Worm (Caenorhabditis elegans) whole organism, mixed stage, embryonic: ENCODE data around the gene F58E6.13.

Source experiments
- M03D4.4 ChIP-seq: sonication (generic microtip); optimal IDR thresholded peaks from 2 replicates; lab custom pipeline; 2017; ENCODE audit warnings: mild to moderate bottlenecking, missing genetic modification characterization, missing compliant biosample characterization
- bed-3 ChIP-seq: fragments of 200-800 bp; sonication (Bioruptor generic); optimal IDR thresholded peaks from 3 replicates; lab custom pipeline; 2018; ENCODE audit warnings: mild to moderate bottlenecking, missing genetic modification characterization, moderate library complexity, missing compliant biosample characterization
- blmp-1 ChIP-seq: fragments of 150-350 bp; optimal IDR thresholded peaks from 2 replicates; lab custom pipeline; 2014; ENCODE audit warnings: missing biosample characterization, missing genetic modification characterization
- ceh-39 ChIP-seq: fragments of 150-350 bp; optimal IDR thresholded peaks from 2 replicates; lab custom pipeline; 2014; ENCODE audit warnings: missing biosample characterization, missing genetic modification characterization
- ceh-43 ChIP-seq: fragments of 200-800 bp; sonication (Bioruptor generic); optimal IDR thresholded peaks from 2 replicates; lab custom pipeline; 2018; ENCODE audit warnings: mild to moderate bottlenecking, missing genetic modification characterization, moderate library complexity, missing compliant biosample characterization
- ceh-83 ChIP-seq: fragments of 200-800 bp; sonication (Bioruptor generic); optimal IDR thresholded peaks from 2 replicates; lab custom pipeline; 2018; ENCODE audit warnings: mild to moderate bottlenecking, missing genetic modification characterization, missing compliant biosample characterization
- ces-1 ChIP-seq: fragments of 150-350 bp; optimal IDR thresholded peaks from 2 replicates; lab custom pipeline; 2014; ENCODE audit warnings: missing biosample characterization, missing genetic modification reagents, missing genetic modification characterization
- cnd-1 ChIP-seq: fragments of 200-800 bp; sonication (Bioruptor generic); optimal IDR thresholded peaks from 2 replicates; lab custom pipeline; 2018; ENCODE audit warnings: mild to moderate bottlenecking, missing genetic modification characterization, missing compliant biosample characterization
- drap-1 ChIP-seq: fragments of 200-800 bp; sonication (Bioruptor generic); optimal IDR thresholded peaks from 3 replicates; lab custom pipeline; 2018; ENCODE audit warnings: mild to moderate bottlenecking, missing genetic modification characterization, missing compliant biosample characterization
- elt-1 ChIP-seq: sonication (generic microtip); optimal IDR thresholded peaks from 2 replicates; lab custom pipeline; 2017; ENCODE audit warnings: missing genetic modification characterization, mild to moderate bottlenecking, missing compliant biosample characterization, antibody characterized with exemption, moderate library complexity, borderline replicate concordance; ENCODE audit not compliant: insufficient read depth
- elt-3 ChIP-seq: fragments of 150-350 bp; optimal IDR thresholded peaks from 2 replicates; lab custom pipeline; 2014; ENCODE audit warnings: missing biosample characterization, missing genetic modification characterization
- ham-2 ChIP-seq: fragments of 200-800 bp; sonication (Bioruptor generic); optimal IDR thresholded peaks from 2 replicates; lab custom pipeline; 2018; ENCODE audit warnings: mild to moderate bottlenecking, missing genetic modification characterization, missing compliant biosample characterization
- hlh-1 ChIP-seq: fragments of 150-350 bp; optimal IDR thresholded peaks from 2 replicates; lab custom pipeline; 2014; ENCODE audit warnings: missing biosample characterization, missing genetic modification reagents, missing genetic modification characterization
- lin-13 ChIP-seq: fragments of 150-350 bp; optimal IDR thresholded peaks from 2 replicates; lab custom pipeline; 2014; ENCODE audit warnings: missing biosample characterization, missing genetic modification characterization
- lin-32 ChIP-seq: fragments of 200-800 bp; sonication (Bioruptor generic); optimal IDR thresholded peaks from 2 replicates; lab custom pipeline; 2018; ENCODE audit warnings: mild to moderate bottlenecking, missing genetic modification characterization, missing compliant biosample characterization
- lsy-2 ChIP-seq: fragments of 150-350 bp; optimal IDR thresholded peaks from 2 replicates; lab custom pipeline; 2014; ENCODE audit warnings: missing biosample characterization, missing genetic modification characterization
- mab-5 ChIP-seq: fragments of 150-350 bp; optimal IDR thresholded peaks from 2 replicates; lab custom pipeline; 2014; ENCODE audit warnings: missing biosample characterization, missing genetic modification characterization
- mep-1 ChIP-seq: fragments of 150-350 bp; optimal IDR thresholded peaks from 2 replicates; lab custom pipeline; 2017; ENCODE audit warnings: missing biosample characterization, missing genetic modification reagents, missing genetic modification characterization, inconsistent platforms
- mls-2 ChIP-seq: sonication (generic microtip); optimal IDR thresholded peaks from 2 replicates; lab custom pipeline; 2016; ENCODE audit warnings: mild to moderate bottlenecking, missing genetic modification characterization, moderate library complexity, missing compliant biosample characterization
- nhr-237 ChIP-seq: fragments of 150-350 bp; optimal IDR thresholded peaks from 2 replicates; lab custom pipeline; 2014; ENCODE audit warnings: missing biosample characterization, missing genetic modification characterization
- nhr-76 ChIP-seq: sonication (generic microtip); optimal IDR thresholded peaks from 2 replicates; lab custom pipeline; 2017; ENCODE audit warnings: missing biosample characterization, missing genetic modification characterization
- pha-4 ChIP-seq: fragments of 150-350 bp; optimal IDR thresholded peaks from 2 replicates; lab custom pipeline; 2018; ENCODE audit warnings: missing biosample characterization, missing genetic modification reagents, missing genetic modification characterization
- sem-2 ChIP-seq: fragments of 200-800 bp; sonication (Bioruptor generic); optimal IDR thresholded peaks from 2 replicates; lab custom pipeline; 2018; ENCODE audit warnings: mild to moderate bottlenecking, missing genetic modification characterization, missing compliant biosample characterization
- snpc-4 ChIP-seq: fragments of 150-350 bp; optimal IDR thresholded peaks from 2 replicates; lab custom pipeline; 2014; ENCODE audit warnings: missing biosample characterization, missing genetic modification characterization
- sptf-1 ChIP-seq: sonication (generic microtip); optimal IDR thresholded peaks from 2 replicates; lab custom pipeline; 2017; ENCODE audit warnings: mild to moderate bottlenecking, missing genetic modification characterization, moderate library complexity, missing compliant biosample characterization
- unc-120 ChIP-seq: sonication (generic microtip); optimal IDR thresholded peaks from 2 replicates; lab custom pipeline; 2017; ENCODE audit warnings: missing genetic modification characterization, missing compliant biosample characterization; ENCODE audit not compliant: poor library complexity, severe bottlenecking
- unc-39 ChIP-seq: fragments of 150-350 bp; optimal IDR thresholded peaks from 2 replicates; lab custom pipeline; 2014; ENCODE audit warnings: missing biosample characterization, missing genetic modification characterization
- unc-62 ChIP-seq: fragments of 150-350 bp; optimal IDR thresholded peaks from 2 replicates; lab custom pipeline; 2014; ENCODE audit warnings: missing biosample characterization, missing genetic modification reagents, missing genetic modification characterization
- zip-8 ChIP-seq: fragments of 150-350 bp; optimal IDR thresholded peaks from 2 replicates; lab custom pipeline; 2014; ENCODE audit warnings: missing biosample characterization, missing genetic modification characterization

Gene F58E6.13

ce11 chrV:9750308-9750707 lies 5.3 kb downstream of the F58E6.13 start, which contains the start of gene F58E6.4:
Gene F58E6.4 (minus strand): TSS chrV:9750408.
- TF ChIP-seq ham-2: no peak
- no peak for TF ChIP-seq M03D4.4 (tag; lab: Kevin White, UChicago)
- no peak for TF ChIP-seq unc-62 (GFP tag; lab: Kevin White, UChicago)
- TF ChIP-seq lin-32 (GFP tag; lab: Kevin White, UChicago): no peak
- no peak for TF ChIP-seq lin-13 (tag; lab: Kevin White, UChicago)
- no peak for TF ChIP-seq mab-5 (tag; lab: Kevin White, UChicago)
- TF ChIP-seq zip-8: no peak
- no peak for TF ChIP-seq drap-1 (GFP tag; lab: Kevin White, UChicago)
- TF ChIP-seq elt-3 (tag; lab: Kevin White, UChicago): no peak
- TF ChIP-seq elt-1 (tag; lab: Kevin White, UChicago): no peak
- no peak for TF ChIP-seq nhr-237
- no peak for TF ChIP-seq blmp-1
- TF ChIP-seq bed-3: no peak
- TF ChIP-seq mls-2: no peak
- no peak for TF ChIP-seq unc-39 (tag; lab: Kevin White, UChicago)
- no peak for TF ChIP-seq mep-1 (tag; lab: Kevin White, UChicago)
- TF ChIP-seq nhr-76 (tag; lab: Kevin White, UChicago): no peak

ce11 chrV:9752918-9753317 lies 7.9 kb downstream of the F58E6.13 start, which contains the start of gene F58E6.6:
Gene F58E6.6 (minus strand): TSS chrV:9753018.
- TF ChIP-seq nhr-76 (tag; lab: Kevin White, UChicago): no peak

- TF ChIP-seq lsy-2 (tag; lab: Kevin White, UChicago): no peak
- TF ChIP-seq ceh-43 (GFP tag; lab: Kevin White, UChicago): no peak
- TF ChIP-seq unc-120 (tag; lab: Kevin White, UChicago): no peak
- no peak for TF ChIP-seq zip-8
- TF ChIP-seq pha-4 (tag; lab: Kevin White, UChicago): no peak
- TF ChIP-seq mls-2: no peak
- no peak for TF ChIP-seq elt-1 (tag; lab: Kevin White, UChicago)
- TF ChIP-seq snpc-4: no peak
- TF ChIP-seq unc-39 (tag; lab: Kevin White, UChicago): no peak
- no peak for TF ChIP-seq blmp-1
- TF ChIP-seq sptf-1: no peak
- no peak for TF ChIP-seq ham-2
- no peak for TF ChIP-seq hlh-1 (tag; lab: Kevin White, UChicago)
Measured at ce11 chrV:9753554-9753953, 8.5 kb downstream of the F58E6.13 start.

- TF ChIP-seq unc-39 (tag; lab: Kevin White, UChicago): no peak
- TF ChIP-seq lin-13 (tag; lab: Kevin White, UChicago): no peak
- no peak for TF ChIP-seq mep-1 (tag; lab: Kevin White, UChicago)
- TF ChIP-seq blmp-1: no peak
- TF ChIP-seq unc-120 (tag; lab: Kevin White, UChicago): no peak
- TF ChIP-seq sem-2: no peak
Measured at ce11 chrV:9754459-9754858, 9.4 kb downstream of the F58E6.13 start, which contains the start of gene F58E6.5. Gene F58E6.5 (minus strand): TSS chrV:9754559.

ce11 chrV:9755725-9756124 lies 10.7 kb downstream of the F58E6.13 start, which contains the start of gene F58E6.8:
Gene F58E6.8 (minus strand): TSS chrV:9755825.
- TF ChIP-seq unc-39 (tag; lab: Kevin White, UChicago): no peak
- TF ChIP-seq cnd-1: no peak
- no peak for TF ChIP-seq ham-2
- no peak for TF ChIP-seq ceh-39 (tag; lab: Kevin White, UChicago)
- no peak for TF ChIP-seq lin-32 (GFP tag; lab: Kevin White, UChicago)
- no peak for TF ChIP-seq M03D4.4 (tag; lab: Kevin White, UChicago)
- TF ChIP-seq ces-1 (GFP tag; lab: Kevin White, UChicago): no peak
- no peak for TF ChIP-seq blmp-1
- no peak for TF ChIP-seq sptf-1
- no peak for TF ChIP-seq ceh-83 (GFP tag; lab: Kevin White, UChicago)
- no peak for TF ChIP-seq pha-4 (tag; lab: Kevin White, UChicago)

- TF ChIP-seq bed-3: no peak
- no peak for TF ChIP-seq lsy-2 (tag; lab: Kevin White, UChicago)
- TF ChIP-seq drap-1 (GFP tag; lab: Kevin White, UChicago): no peak
- TF ChIP-seq ceh-83 (GFP tag; lab: Kevin White, UChicago): no peak
- no peak for TF ChIP-seq nhr-76 (tag; lab: Kevin White, UChicago)
- TF ChIP-seq ces-1 (GFP tag; lab: Kevin White, UChicago): no peak
- TF ChIP-seq lin-13 (tag; lab: Kevin White, UChicago): no peak
- TF ChIP-seq ceh-39 (tag; lab: Kevin White, UChicago): no peak
Measured at ce11 chrV:9756242-9756641, 11.2 kb downstream of the F58E6.13 start, which contains the start of gene hrg-3. Gene hrg-3 (plus strand): TSS chrV:9756468.
